Worm (Caenorhabditis elegans) whole organism, L4/young adult: ENCODE measurements around the gene dhs-27.

Source experiments
- W03F9.2 ChIP-seq: fragments of 150-350 bp; optimal IDR thresholded peaks from 2 replicates; lab custom pipeline; 2014; ENCODE audit warnings: missing biosample characterization, missing genetic modification characterization
- dao-5 ChIP-seq: sonication (generic microtip); optimal IDR thresholded peaks from 2 replicates; lab custom pipeline; 2016; ENCODE audit warnings: missing genotype, missing genetic modification characterization, moderate library complexity, missing compliant biosample characterization
- him-1 ChIP-seq: sonication (generic microtip); optimal IDR thresholded peaks from 2 replicates; lab custom pipeline; 2016; ENCODE audit warnings: missing genotype, missing genetic modification reagents, missing genetic modification characterization, missing compliant biosample characterization

The dhs-27 gene

ce11 chrX:3375320-3375719 is 39.2 kb downstream of the dhs-27 start:
- no peak for TF ChIP-seq him-1
- TF ChIP-seq dao-5 (tag; lab: Kevin White, UChicago) = no peak

- no peak for TF ChIP-seq him-1
- no peak for TF ChIP-seq dao-5 (tag; lab: Kevin White, UChicago)
- TF ChIP-seq W03F9.2 = no peak
Observed at ce11 chrX:3374642-3375041, 39.9 kb downstream of the dhs-27 start, which contains the start of gene clc-3. Gene clc-3, minus strand, starts transcription at chrX:3374742.

- TF ChIP-seq dao-5 (tag; lab: Kevin White, UChicago) = peak; percentile 27
- TF ChIP-seq him-1 = peak; percentile 85
- TF ChIP-seq W03F9.2 = no peak
Observed at ce11 chrX:3371264-3371663, 43.2 kb downstream of the dhs-27 start.

ce11 chrX:3369442-3369841 is 45.1 kb downstream of the dhs-27 start:
- TF ChIP-seq W03F9.2 = no peak
- no peak for TF ChIP-seq dao-5 (tag; lab: Kevin White, UChicago)
- no peak for TF ChIP-seq him-1

- TF ChIP-seq him-1 (no peak), W03F9.2 (no peak), dao-5 (tag; lab: Kevin White, UChicago) (no peak)
Observed at ce11 chrX:3368659-3369058, 45.9 kb downstream of the dhs-27 start, which contains the start of gene ZK563.2. Gene ZK563.2, plus strand, starts transcription at chrX:3368959.

ce11 chrX:3366782-3367181 is 47.7 kb downstream of the dhs-27 start:
- TF ChIP-seq W03F9.2 (no peak), him-1 (no peak), dao-5 (tag; lab: Kevin White, UChicago) (no peak)
